Fruit fly (Drosophila melanogaster): ENCODE results near the gene Wnt4.
A peak's percentile ranks its signal among the peaks of the same experiment; 100 is the strongest.

Wnt4 gene

DNA sequence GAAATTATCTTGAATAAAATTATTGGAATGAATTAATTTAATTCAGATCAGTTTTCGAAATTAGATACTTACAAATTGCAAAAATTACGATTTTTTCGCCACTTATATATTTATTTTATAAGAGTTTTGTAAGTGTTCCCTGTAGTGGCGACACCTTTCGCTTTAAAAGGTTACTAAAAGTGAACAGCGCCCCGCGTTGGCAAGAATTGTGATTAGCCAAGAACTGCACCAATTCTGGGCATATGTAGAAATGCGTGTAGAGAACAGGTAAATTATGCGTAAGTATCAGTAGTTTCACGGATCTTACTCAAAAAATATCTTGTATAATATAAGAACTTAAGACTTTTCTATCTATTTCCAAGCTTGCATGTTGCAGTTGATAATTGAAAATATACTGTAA, 4.5 kb upstream of the Wnt4 start (continued):
- TF ChIP-seq CG34376 (GFP tag; optimal IDR thresholded peaks at IDR 0.05) (no peak), CG7745 (tag; optimal IDR thresholded peaks at IDR 0.05) (no peak), ci (GFP tag; IDR thresholded peaks at IDR 0.05) (peak; percentile 36; the same call in 2 of the 3 replicates), mirr (GFP tag; optimal IDR thresholded peaks at IDR 0.05) (no peak), CG14860 (GFP tag; IDR thresholded peaks at IDR 0.05; ENCODE audit: partially characterized antibody) (no peak), Doc3 (GFP tag; IDR thresholded peaks at IDR 0.05; ENCODE audit: partially characterized antibody) (no peak), otp (GFP tag; IDR thresholded peaks at IDR 0.05) (no peak; the same call in 2 of the 3 replicates), usp (GFP tag; optimal IDR thresholded peaks at IDR 0.05) (no peak), Mad (GFP tag; optimal IDR thresholded peaks at IDR 0.05) (peak; percentile 44), Gug (GFP tag; IDR thresholded peaks at IDR 0.05) (peak; percentile 71), CG11093 (GFP tag; IDR thresholded peaks at IDR 0.05) (no peak), pzg (GFP tag; optimal IDR thresholded peaks at IDR 0.05) (peak; percentile 10), gce (GFP tag; IDR thresholded peaks at IDR 0.05) (no peak), CG16779 (GFP tag; IDR thresholded peaks at IDR 0.05) (no peak), HLHmδ (GFP tag; optimal IDR thresholded peaks at IDR 0.05) (no peak), al (GFP tag; IDR thresholded peaks at IDR 0.05) (0 out of 2 replicates have a peak, but pooled peaks have one; percentile 30), CG8388 (GFP tag; optimal IDR thresholded peaks at IDR 0.05) (no peak), chn (GFP tag; optimal IDR thresholded peaks at IDR 0.05) (peak; percentile 17), CG3726 (GFP tag; IDR thresholded peaks at IDR 0.05) (no peak), CG1529 (GFP tag; optimal IDR thresholded peaks at IDR 0.05) (no peak), CG3281 (GFP tag; optimal IDR thresholded peaks at IDR 0.05) (no peak), CG18619 (GFP tag; optimal IDR thresholded peaks at IDR 0.05) (peak; percentile 43), CG18599 (GFP tag; optimal IDR thresholded peaks at IDR 0.05) (no peak), CG8478 (optimal IDR thresholded peaks at IDR 0.05) (no peak), MBD-R2 (GFP tag; IDR thresholded peaks at IDR 0.05) (no peak), Hr39 (optimal IDR thresholded peaks at IDR 0.05) (no peak), CG5245 (GFP tag; optimal IDR thresholded peaks at IDR 0.05) (peak; percentile 73), CG6175 (GFP tag; IDR thresholded peaks at IDR 0.05) (peak; percentile 43; the same call in 1 of the 3 replicates), B-H2 (GFP tag; optimal IDR thresholded peaks at IDR 0.05) (peak; percentile 61), mld (GFP tag; IDR thresholded peaks at IDR 0.05; ENCODE audit: partially characterized antibody) (no peak), Fer3 (tag; optimal IDR thresholded peaks at IDR 0.05) (peak; percentile 46), dati (GFP tag; IDR thresholded peaks at IDR 0.05) (no peak), odd (GFP tag; optimal IDR thresholded peaks at IDR 0.05) (no peak), repo (GFP tag; optimal IDR thresholded peaks at IDR 0.05) (peak; percentile 18), stwl (tag; optimal IDR thresholded peaks at IDR 0.05) (peak; percentile 65), CG17328 (GFP tag; IDR thresholded peaks at IDR 0.05) (no peak), Sox100B (GFP tag; optimal IDR thresholded peaks at IDR 0.05) (no peak), nau (GFP tag; optimal IDR thresholded peaks at IDR 0.05) (no peak), CG17359 (tag; optimal IDR thresholded peaks at IDR 0.05) (peak; percentile 44), pum (GFP tag; optimal IDR thresholded peaks at IDR 0.05) (peak; percentile 47), gcm (GFP tag; optimal IDR thresholded peaks at IDR 0.05) (no peak), Bteb2 (GFP tag; optimal IDR thresholded peaks at IDR 0.05) (no peak), z (GFP tag; IDR thresholded peaks at IDR 0.05) (no peak), CG8281 (tag; optimal IDR thresholded peaks at IDR 0.05) (no peak), D (optimal IDR thresholded peaks at IDR 0.05) (no peak), D (GFP tag; optimal IDR thresholded peaks at IDR 0.05) (no peak), CG3163 (GFP tag; optimal IDR thresholded peaks at IDR 0.05) (peak; percentile 10), crp (GFP tag; optimal IDR thresholded peaks at IDR 0.05) (no peak), HLH4C (GFP tag; IDR thresholded peaks at IDR 0.05; ENCODE audit: partially characterized antibody) (no peak), CG9817 (tag; optimal IDR thresholded peaks at IDR 0.05) (peak; percentile 79), dm (GFP tag; optimal IDR thresholded peaks at IDR 0.05) (no peak), CG2116 (GFP tag; optimal IDR thresholded peaks at IDR 0.05) (no peak)

Measured in whole organism, embryonic.